Worm (Caenorhabditis elegans) whole organism, mixed stage, embryonic: ENCODE results near the gene K09F6.13.

ENCODE experiments used
- blmp-1 ChIP-seq: fragments of 150-350 bp; optimal IDR thresholded peaks from 2 replicates; lab custom pipeline; 2014; ENCODE audit warnings: missing biosample characterization, missing genetic modification characterization
- ces-1 ChIP-seq: fragments of 150-350 bp; optimal IDR thresholded peaks from 2 replicates; lab custom pipeline; 2014; ENCODE audit warnings: missing biosample characterization, missing genetic modification reagents, missing genetic modification characterization
- cnd-1 ChIP-seq: fragments of 200-800 bp; sonication (Bioruptor generic); optimal IDR thresholded peaks from 2 replicates; lab custom pipeline; 2018; ENCODE audit warnings: mild to moderate bottlenecking, missing genetic modification characterization, missing compliant biosample characterization
- elt-1 ChIP-seq: sonication (generic microtip); optimal IDR thresholded peaks from 2 replicates; lab custom pipeline; 2017; ENCODE audit warnings: missing genetic modification characterization, mild to moderate bottlenecking, missing compliant biosample characterization, antibody characterized with exemption, moderate library complexity, borderline replicate concordance; ENCODE audit not compliant: insufficient read depth
- mab-5 ChIP-seq: fragments of 150-350 bp; optimal IDR thresholded peaks from 2 replicates; lab custom pipeline; 2014; ENCODE audit warnings: missing biosample characterization, missing genetic modification characterization
- nhr-237 ChIP-seq: fragments of 150-350 bp; optimal IDR thresholded peaks from 2 replicates; lab custom pipeline; 2014; ENCODE audit warnings: missing biosample characterization, missing genetic modification characterization
- pha-4 ChIP-seq: fragments of 150-350 bp; optimal IDR thresholded peaks from 2 replicates; lab custom pipeline; 2018; ENCODE audit warnings: missing biosample characterization, missing genetic modification reagents, missing genetic modification characterization
- snpc-4 ChIP-seq: fragments of 150-350 bp; optimal IDR thresholded peaks from 2 replicates; lab custom pipeline; 2014; ENCODE audit warnings: missing biosample characterization, missing genetic modification characterization
- sptf-1 ChIP-seq: sonication (generic microtip); optimal IDR thresholded peaks from 2 replicates; lab custom pipeline; 2017; ENCODE audit warnings: mild to moderate bottlenecking, missing genetic modification characterization, moderate library complexity, missing compliant biosample characterization
- unc-120 ChIP-seq: sonication (generic microtip); optimal IDR thresholded peaks from 2 replicates; lab custom pipeline; 2017; ENCODE audit warnings: missing genetic modification characterization, missing compliant biosample characterization; ENCODE audit not compliant: poor library complexity, severe bottlenecking

ce11 chrII:2298742-2299141 is 9.8 kb downstream of the K09F6.13 start, which contains the start of gene B0281.4:
- TF ChIP-seq pha-4 (tag; lab: Kevin White, UChicago) (no peak), ces-1 (GFP tag; lab: Kevin White, UChicago) (no peak), nhr-237 (tag; lab: Kevin White, UChicago) (no peak), unc-120 (no peak), cnd-1 (tag; lab: Kevin White, UChicago) (no peak), snpc-4 (no peak), mab-5 (tag; lab: Kevin White, UChicago) (no peak), elt-1 (tag; lab: Kevin White, UChicago) (no peak), sptf-1 (no peak), blmp-1 (no peak)
